Worm (Caenorhabditis elegans): ENCODE data around the gene C06C6.7.

DNA sequence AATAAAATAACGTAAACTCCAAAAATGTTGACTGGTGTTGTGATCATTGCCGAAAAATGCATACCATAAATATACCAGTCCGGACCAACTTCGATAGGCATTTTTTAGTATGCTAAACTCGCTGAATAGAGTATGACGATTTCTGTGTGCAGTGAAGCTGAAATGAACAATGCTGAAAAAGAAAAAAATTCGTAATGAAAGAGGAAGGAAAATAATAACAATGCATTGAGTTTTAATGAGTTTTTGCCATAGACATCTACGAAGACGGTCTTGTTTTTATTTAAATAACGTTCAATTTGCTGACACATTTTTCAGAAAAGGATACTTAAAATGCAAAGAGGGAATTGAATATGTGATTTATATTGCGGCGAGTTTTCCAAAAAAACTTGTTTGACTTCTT is 24.4 kb upstream of the C06C6.7 start, which contains the start of gene sri-1:
- no peak for TF ChIP-seq zfh-2 (GFP tag; conservative IDR thresholded peaks at IDR 0.05)
- TF ChIP-seq tbp1 (GFP tag; optimal IDR thresholded peaks at IDR 0.05) = no peak
- TF ChIP-seq ets-4 (GFP tag; optimal IDR thresholded peaks at IDR 0.05) = no peak
- no peak for TF ChIP-seq unc-62 (GFP tag; optimal IDR thresholded peaks at IDR 0.05)
- no peak for TF ChIP-seq F22D6.2 (tag; optimal IDR thresholded peaks at IDR 0.05)
- TF ChIP-seq hlh-12 (tag; optimal IDR thresholded peaks at IDR 0.05) = no peak
- no peak for TF ChIP-seq attf-6 (GFP tag; IDR thresholded peaks at IDR 0.05)

All from whole organism, young adult.